Worm (Caenorhabditis elegans) whole organism, L1 larva: ENCODE measurements around the gene mtcu-2.

Source experiments
- aha-1 ChIP-seq: fragments of 150-350 bp; optimal IDR thresholded peaks from 2 replicates; lab custom pipeline; 2014; ENCODE audit warnings: missing biosample characterization, missing genetic modification characterization
- aly-2 ChIP-seq: fragments of 150-350 bp; optimal IDR thresholded peaks from 2 replicates; lab custom pipeline; 2014; ENCODE audit warnings: missing biosample characterization, missing genetic modification characterization
- ceh-90 ChIP-seq: sonication (generic microtip); optimal IDR thresholded peaks from 2 replicates; lab custom pipeline; 2016; ENCODE audit warnings: missing genetic modification characterization, missing compliant biosample characterization
- fkh-10 ChIP-seq: sonication (generic microtip); optimal IDR thresholded peaks from 2 replicates; lab custom pipeline; 2017; ENCODE audit warnings: missing biosample characterization, missing genetic modification reagents, missing genetic modification characterization
- fkh-4 ChIP-seq: sonication (generic microtip); optimal IDR thresholded peaks from 2 replicates; lab custom pipeline; 2016; ENCODE audit warnings: missing compliant biosample characterization, missing genetic modification characterization, borderline replicate concordance
- isw-1 ChIP-seq: fragments of 200-800 bp; sonication (Bioruptor generic); IDR thresholded peaks from 2 replicates; pipeline ENCODE4 v1.3.6; 2022; ENCODE audit warnings: missing genetic modification characterization, missing compliant biosample characterization
- lin-14 ChIP-seq: fragments of 200-800 bp; sonication (Bioruptor generic); optimal IDR thresholded peaks from 2 replicates; lab custom pipeline; 2018; ENCODE audit warnings: mild to moderate bottlenecking, missing genetic modification characterization, moderate library complexity, missing compliant biosample characterization
- lin-39 ChIP-seq: fragments of 150-350 bp; optimal IDR thresholded peaks from 2 replicates; lab custom pipeline; 2014; ENCODE audit warnings: missing biosample characterization, missing genetic modification reagents, missing genetic modification characterization
- nhr-237 ChIP-seq: fragments of 150-350 bp; optimal IDR thresholded peaks from 2 replicates; lab custom pipeline; 2014; ENCODE audit warnings: missing biosample characterization, missing genetic modification characterization
- nhr-84 ChIP-seq: sonication (generic microtip); optimal IDR thresholded peaks from 2 replicates; lab custom pipeline; 2017; ENCODE audit warnings: missing biosample characterization, missing genetic modification characterization
- nhr-85 ChIP-seq: sonication (generic microtip); peaks from one replicate; lab custom pipeline; 2016; ENCODE audit warnings: missing genetic modification characterization, inconsistent platforms, missing compliant biosample characterization
- pax-3 ChIP-seq: fragments of 200-800 bp; sonication (Bioruptor generic); optimal IDR thresholded peaks from 2 replicates; lab custom pipeline; 2018; ENCODE audit warnings: mild to moderate bottlenecking, missing genetic modification characterization, moderate library complexity, missing compliant biosample characterization
- snu-23 ChIP-seq: sonication (generic microtip); optimal IDR thresholded peaks from 2 replicates; lab custom pipeline; 2016; ENCODE audit warnings: missing genetic modification characterization, missing compliant biosample characterization
- sup-37 ChIP-seq: fragments of 200-800 bp; sonication (Bioruptor generic); optimal IDR thresholded peaks from 2 replicates; lab custom pipeline; 2018; ENCODE audit warnings: mild to moderate bottlenecking, missing genetic modification characterization, missing compliant biosample characterization
- zag-1 ChIP-seq: fragments of 150-350 bp; optimal IDR thresholded peaks from 2 replicates; lab custom pipeline; 2014; ENCODE audit warnings: missing biosample characterization, missing genetic modification characterization
- zip-4 ChIP-seq: fragments of 200-800 bp; sonication (Bioruptor generic); optimal IDR thresholded peaks from 2 replicates; lab custom pipeline; 2018; ENCODE audit warnings: mild to moderate bottlenecking, missing genetic modification characterization, moderate library complexity, missing compliant biosample characterization
- ztf-4 ChIP-seq: fragments of 150-350 bp; optimal IDR thresholded peaks from 2 replicates; lab custom pipeline; 2014; ENCODE audit warnings: missing biosample characterization, missing genetic modification characterization

Gene mtcu-2

DNA sequence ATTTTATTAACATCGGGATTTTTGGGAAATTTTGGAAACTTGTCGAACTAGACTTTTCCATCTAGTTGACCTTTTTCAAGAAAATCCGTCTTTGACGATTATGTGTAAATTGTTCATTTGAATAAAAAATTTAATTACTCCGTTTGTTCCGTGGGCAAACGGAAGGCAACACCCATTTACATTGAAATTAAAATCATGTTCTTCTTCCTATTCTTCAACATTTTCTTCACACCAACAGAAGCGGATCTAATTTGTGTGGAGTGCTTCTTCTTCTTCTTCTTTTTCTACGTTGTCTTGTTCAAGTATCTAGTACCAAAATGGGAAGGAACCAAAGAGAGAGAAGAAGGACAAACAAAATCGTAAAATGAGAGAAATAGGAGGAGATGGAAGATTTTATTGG lies 50.6 kb downstream of the mtcu-2 start:
- TF ChIP-seq pax-3 (tag; lab: Kevin White, UChicago), result no peak
- peak; percentile 23 for TF ChIP-seq lin-14 (GFP tag; lab: Kevin White, UChicago)

ce11 chrII:9981760-9982159 lies 51.3 kb downstream of the mtcu-2 start, which contains the start of gene sdz-38:
TSS of gene sdz-38 (minus strand) at chrII:9981860.
- no peak for TF ChIP-seq nhr-84 (tag; lab: Kevin White, UChicago)
- no peak for TF ChIP-seq isw-1 (GFP tag; lab: Robert Waterston, UW)
- no peak for TF ChIP-seq fkh-4 (tag; lab: Kevin White, UChicago)
- TF ChIP-seq ztf-4 (tag; lab: Kevin White, UChicago), result no peak
- no peak for TF ChIP-seq zag-1 (tag; lab: Kevin White, UChicago)
- TF ChIP-seq nhr-237 (tag; lab: Kevin White, UChicago), result no peak
- TF ChIP-seq nhr-85 (tag; lab: Kevin White, UChicago), result no peak
- TF ChIP-seq ceh-90, result no peak
- no peak for TF ChIP-seq fkh-10 (GFP tag; lab: Kevin White, UChicago)
- TF ChIP-seq aly-2 (tag; lab: Kevin White, UChicago), result no peak
- no peak for TF ChIP-seq snu-23 (GFP tag; lab: Kevin White, UChicago)
- no peak for TF ChIP-seq aha-1 (tag; lab: Kevin White, UChicago)
- TF ChIP-seq zip-4 (GFP tag; lab: Kevin White, UChicago), result no peak
- no peak for TF ChIP-seq lin-39 (tag; lab: Kevin White, UChicago)
- TF ChIP-seq sup-37 (GFP tag; lab: Kevin White, UChicago), result no peak
